Fruit fly (Drosophila melanogaster) whole organism: ENCODE measurements around the gene lectin-37Da.
A peak's percentile ranks its signal among the peaks of the same experiment; 100 is the strongest.

Experiments
- CG8478 ChIP-seq: fragments of >200 bp; optimal IDR thresholded peaks from 2 replicates; lab custom pipeline; 2018; ENCODE audit warnings: inconsistent platforms
- Dll ChIP-seq: fragments of >200 bp; optimal IDR thresholded peaks from 2 replicates; lab custom pipeline; 2017
- EcR ChIP-seq, 2 experiments: fragments of >200 bp; optimal IDR thresholded peaks; 2 replicates each; lab custom pipeline; 2017; ENCODE audit warnings: missing biosample characterization in 2 of 2, missing genetic modification characterization in 2 of 2, missing genetic modification reagents in 2 of 2
- psq ChIP-seq: fragments of >200 bp; optimal IDR thresholded peaks from 2 replicates; lab custom pipeline; 2017
- usp ChIP-seq: fragments of >200 bp; optimal IDR thresholded peaks from 2 replicates; lab custom pipeline; 2017; ENCODE audit warnings: missing biosample characterization, missing genetic modification characterization, mixed read lengths

DNA sequence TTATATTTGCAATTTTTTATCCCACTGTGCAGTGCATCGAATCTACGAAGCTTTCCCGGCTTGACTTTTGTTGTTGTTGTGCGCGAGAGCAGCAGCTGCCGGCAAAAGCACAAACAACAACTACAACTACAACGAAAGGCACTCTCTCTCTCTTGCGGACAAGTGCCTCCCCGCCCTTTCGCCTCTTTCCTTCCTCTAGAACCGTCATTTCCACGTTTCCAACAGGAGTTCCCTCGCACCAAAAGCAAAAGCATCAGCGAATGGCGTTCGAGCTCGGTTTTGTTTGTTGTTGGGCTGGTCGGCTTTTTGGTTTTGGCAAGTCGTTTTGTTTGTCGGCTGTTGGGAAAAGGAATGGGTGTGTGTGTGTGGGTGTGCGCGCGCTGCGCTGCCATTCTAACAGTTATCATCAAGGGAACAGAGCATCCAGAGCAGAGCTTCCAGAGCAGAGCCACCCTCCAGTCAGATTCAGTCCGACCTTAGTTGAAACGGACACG lies 45.8 kb downstream of the lectin-37Da start, which contains the start of gene tj:
- TF ChIP-seq psq, result no peak
- no peak for TF ChIP-seq usp (GFP tag; lab: Kevin White, UChicago)
- TF ChIP-seq EcR (GFP tag; optimal IDR thresholded peaks at IDR 0.05; lab: Kevin White, UChicago), result no peak
- TF ChIP-seq CG8478, result no peak
- TF ChIP-seq Dll, result peak; percentile 35
